Fruit fly (Drosophila melanogaster) whole organism, embryonic: Measurements from ENCODE around the gene CG11562.
A peak's percentile ranks its signal among the peaks of the same experiment; 100 is the strongest.

Experiments
- BtbVII ChIP-seq: fragments of 200-800 bp; sonication (Bioruptor generic); optimal IDR thresholded peaks from 3 replicates; lab custom pipeline; 2017; ENCODE audit warnings: missing biosample characterization, mild to moderate bottlenecking, missing genetic modification characterization
- CG10565 ChIP-seq: fragments of 200-800 bp; sonication (Bioruptor generic); optimal IDR thresholded peaks from 3 replicates; lab custom pipeline; 2016; ENCODE audit warnings: missing biosample characterization, mild to moderate bottlenecking, missing genetic modification characterization
- CG11504 ChIP-seq: fragments of 200-800 bp; sonication (Bioruptor generic); optimal IDR thresholded peaks from 3 replicates; lab custom pipeline; 2019; ENCODE audit warnings: missing biosample characterization, mild to moderate bottlenecking, missing genetic modification characterization, moderate library complexity
- CG13296 ChIP-seq: fragments of 200-800 bp; sonication (Bioruptor generic); optimal IDR thresholded peaks from 3 replicates; lab custom pipeline; 2018; ENCODE audit warnings: missing biosample characterization, mild to moderate bottlenecking, missing genetic modification characterization
- CG15011 ChIP-seq: fragments of 200-800 bp; sonication (Bioruptor generic); optimal IDR thresholded peaks from 3 replicates; lab custom pipeline; 2018; ENCODE audit warnings: missing biosample characterization, mild to moderate bottlenecking, missing genetic modification characterization
- CG15479 ChIP-seq: fragments of 200-800 bp; sonication (Bioruptor generic); optimal IDR thresholded peaks from 3 replicates; lab custom pipeline; 2019; ENCODE audit warnings: missing biosample characterization, mild to moderate bottlenecking, missing genetic modification characterization, moderate library complexity
- CG1647 ChIP-seq: fragments of 200-800 bp; sonication (Bioruptor generic); optimal IDR thresholded peaks from 3 replicates; lab custom pipeline; 2016; ENCODE audit warnings: missing biosample characterization, missing genetic modification characterization
- CG16815 ChIP-seq: fragments of 200-800 bp; sonication (Bioruptor generic); optimal IDR thresholded peaks from 3 replicates; lab custom pipeline; 2017; ENCODE audit warnings: missing biosample characterization, mild to moderate bottlenecking, missing genetic modification characterization
- CG17385 ChIP-seq: fragments of 200-800 bp; sonication (Bioruptor generic); optimal IDR thresholded peaks from 3 replicates; lab custom pipeline; 2018; ENCODE audit warnings: missing biosample characterization, mild to moderate bottlenecking, missing genetic modification characterization
- CG17829 ChIP-seq: fragments of 200-800 bp; optimal IDR thresholded peaks from 2 replicates; lab custom pipeline; 2019; ENCODE audit warnings: missing biosample characterization, mild to moderate bottlenecking, missing genetic modification characterization, moderate library complexity
- CG18764 ChIP-seq: fragments of 200-800 bp; sonication (Bioruptor generic); optimal IDR thresholded peaks from 3 replicates; lab custom pipeline; 2016; ENCODE audit warnings: missing biosample characterization, missing genetic modification characterization
- CG2120 ChIP-seq: fragments of 200-800 bp; sonication (Bioruptor generic); optimal IDR thresholded peaks from 3 replicates; lab custom pipeline; 2016; ENCODE audit warnings: missing biosample characterization, missing genetic modification characterization
- CG31388 ChIP-seq: fragments of 200-800 bp; sonication (Bioruptor generic); optimal IDR thresholded peaks from 2 replicates; lab custom pipeline; 2016; ENCODE audit warnings: missing biosample characterization, missing genetic modification characterization
- CG3163 ChIP-seq: fragments of 200-800 bp; sonication (Bioruptor generic); optimal IDR thresholded peaks from 3 replicates; lab custom pipeline; 2016; ENCODE audit warnings: missing biosample characterization, missing genetic modification characterization
- CG3838 ChIP-seq: fragments of 200-800 bp; sonication (Bioruptor generic); optimal IDR thresholded peaks from 3 replicates; lab custom pipeline; 2016; ENCODE audit warnings: missing biosample characterization, missing genetic modification characterization
- CG3847 ChIP-seq: fragments of 200-800 bp; sonication (Bioruptor generic); IDR thresholded peaks from 2 replicates; pipeline ENCODE4 v1.3.6; 2022; ENCODE audit warnings: missing biosample characterization, missing genetic modification characterization
- CG5180 ChIP-seq: fragments of 200-800 bp; sonication (Bioruptor generic); optimal IDR thresholded peaks from 3 replicates; lab custom pipeline; 2017; ENCODE audit warnings: missing biosample characterization, missing genetic modification characterization, mild to moderate bottlenecking, moderate library complexity, missing genetic modification reagents
- CG6254 ChIP-seq: fragments of 200-800 bp; sonication (Bioruptor generic); optimal IDR thresholded peaks from 3 replicates; lab custom pipeline; 2017; ENCODE audit warnings: mild to moderate bottlenecking, missing biosample characterization, missing genetic modification reagents, missing genetic modification characterization
- CG7372 ChIP-seq: fragments of 200-800 bp; sonication (Bioruptor generic); IDR thresholded peaks from 2 replicates; pipeline ENCODE4 v1.3.6; 2022; ENCODE audit warnings: missing biosample characterization, missing genetic modification characterization
- CG8388 ChIP-seq: fragments of 200-800 bp; sonication (Bioruptor generic); optimal IDR thresholded peaks from 2 replicates; lab custom pipeline; 2019; ENCODE audit warnings: missing biosample characterization, mild to moderate bottlenecking, missing genetic modification characterization, moderate library complexity
- CG8924 ChIP-seq: fragments of 200-800 bp; optimal IDR thresholded peaks from 3 replicates; lab custom pipeline; 2019; ENCODE audit warnings: missing biosample characterization, mild to moderate bottlenecking, missing genetic modification characterization, moderate library complexity
- CG9215 ChIP-seq: fragments of 200-800 bp; sonication (Bioruptor generic); IDR thresholded peaks from 2 replicates; pipeline ENCODE4 v1.3.6; 2022; ENCODE audit warnings: missing biosample characterization, missing genetic modification characterization
- Dip3 ChIP-seq: fragments of 200-800 bp; sonication (Bioruptor generic); optimal IDR thresholded peaks from 3 replicates; lab custom pipeline; 2016; ENCODE audit warnings: missing biosample characterization, missing genetic modification characterization
- Elba2 ChIP-seq: fragments of 200-800 bp; sonication (Bioruptor generic); optimal IDR thresholded peaks from 3 replicates; lab custom pipeline; 2016; ENCODE audit warnings: missing biosample characterization, missing genetic modification characterization
- GATAe ChIP-seq: fragments of 200-800 bp; sonication (Bioruptor generic); conservative IDR thresholded peaks from 2 replicates; pipeline ENCODE4 v1.3.6; 2022; ENCODE audit warnings: missing biosample characterization, missing genetic modification characterization
- Gsc ChIP-seq: fragments of 200-800 bp; sonication (Bioruptor generic); IDR thresholded peaks from 2 replicates; pipeline ENCODE4 v1.3.6; 2022; ENCODE audit warnings: missing biosample characterization, missing genetic modification characterization
- HLHmδ ChIP-seq: fragments of 200-800 bp; sonication (Bioruptor generic); optimal IDR thresholded peaks from 2 replicates; lab custom pipeline; 2018; ENCODE audit warnings: missing biosample characterization, mild to moderate bottlenecking, missing genetic modification characterization, moderate library complexity
- Hey ChIP-seq: fragments of 200-800 bp; sonication (Bioruptor generic); optimal IDR thresholded peaks from 3 replicates; lab custom pipeline; 2018; ENCODE audit warnings: missing biosample characterization, mild to moderate bottlenecking, missing genetic modification characterization
- HmgZ ChIP-seq: fragments of 200-800 bp; sonication (Bioruptor generic); optimal IDR thresholded peaks from 2 replicates; lab custom pipeline; 2018; ENCODE audit warnings: missing biosample characterization, mild to moderate bottlenecking, missing genetic modification characterization
- NFAT ChIP-seq: fragments of 200-800 bp; sonication (Bioruptor generic); IDR thresholded peaks from 2 replicates; pipeline ENCODE4 v1.3.6; 2022; ENCODE audit warnings: missing biosample characterization, missing genetic modification characterization
- Opbp ChIP-seq: fragments of 200-800 bp; sonication (Bioruptor generic); IDR thresholded peaks from 3 replicates; pipeline ENCODE4 v1.3.6; 2022; ENCODE audit warnings: missing biosample characterization, missing genetic modification characterization; ENCODE audit not compliant: partially characterized antibody
- Rx ChIP-seq: fragments of 200-800 bp; sonication (Bioruptor generic); IDR thresholded peaks from 2 replicates; pipeline ENCODE4 v1.3.6; 2022; ENCODE audit warnings: missing biosample characterization, missing genetic modification characterization
- amos ChIP-seq: fragments of 200-800 bp; sonication (Bioruptor generic); IDR thresholded peaks from 2 replicates; pipeline ENCODE4 v1.3.6; 2022; ENCODE audit warnings: missing biosample characterization, missing genetic modification characterization; ENCODE audit not compliant: partially characterized antibody
- cato ChIP-seq: fragments of 200-800 bp; sonication (Bioruptor generic); optimal IDR thresholded peaks from 2 replicates; lab custom pipeline; 2016; ENCODE audit warnings: missing biosample characterization, missing genetic modification characterization, borderline replicate concordance
- caup ChIP-seq: fragments of 200-800 bp; sonication (Bioruptor generic); optimal IDR thresholded peaks from 3 replicates; lab custom pipeline; 2017; ENCODE audit warnings: missing biosample characterization, mild to moderate bottlenecking, missing genetic modification characterization, moderate library complexity; ENCODE audit not compliant: severe bottlenecking
- da ChIP-seq: fragments of 200-800 bp; sonication (Bioruptor generic); optimal IDR thresholded peaks from 2 replicates; lab custom pipeline; 2016; ENCODE audit warnings: missing biosample characterization, missing genetic modification characterization
- exex ChIP-seq: fragments of 200-800 bp; sonication (Bioruptor generic); optimal IDR thresholded peaks from 4 replicates; lab custom pipeline; 2018; ENCODE audit warnings: missing biosample characterization, mild to moderate bottlenecking, missing genetic modification characterization, moderate library complexity
- grau ChIP-seq: fragments of 200-800 bp; optimal IDR thresholded peaks from 3 replicates; lab custom pipeline; 2019; ENCODE audit warnings: missing biosample characterization, mild to moderate bottlenecking, missing genetic modification characterization, moderate library complexity
- ind ChIP-seq: fragments of 200-800 bp; sonication (Bioruptor generic); optimal IDR thresholded peaks from 3 replicates; lab custom pipeline; 2016; ENCODE audit warnings: missing biosample characterization, missing genetic modification characterization
- pum ChIP-seq: fragments of 200-800 bp; sonication (Bioruptor generic); optimal IDR thresholded peaks from 2 replicates; lab custom pipeline; 2016; ENCODE audit warnings: missing biosample characterization, missing genetic modification characterization
- run ChIP-seq: fragments of 200-800 bp; sonication (Bioruptor generic); optimal IDR thresholded peaks from 3 replicates; lab custom pipeline; 2018; ENCODE audit warnings: missing biosample characterization, mild to moderate bottlenecking, missing genetic modification characterization
- sens-2 ChIP-seq: fragments of 200-800 bp; sonication (Bioruptor generic); IDR thresholded peaks from 2 replicates; pipeline ENCODE4 v1.3.6; 2022; ENCODE audit warnings: missing biosample characterization, missing genetic modification characterization
- sna ChIP-seq: fragments of 200-800 bp; sonication (Bioruptor generic); IDR thresholded peaks from 2 replicates; pipeline ENCODE4 v1.3.6; 2022; ENCODE audit warnings: missing biosample characterization, missing genetic modification characterization; ENCODE audit not compliant: partially characterized antibody
- tll ChIP-seq, 2 experiments: fragments of 200-800 bp in 1 of 2; fragments of >200 bp in 1 of 2; sonication (Bioruptor generic) in 1 of 2; optimal IDR thresholded peaks; 2 replicates each; lab custom pipeline; 2017 to 2019; ENCODE audit warnings: missing biosample characterization in 2 of 2, missing genetic modification characterization in 2 of 2, mild to moderate bottlenecking in 1 of 2, moderate library complexity in 1 of 2

Gene CG11562

dm6 chr2L:322915-323314 lies 30.7 kb downstream of the CG11562 start (continued):
- TF ChIP-seq amos (GFP tag; lab: Robert Waterston, UW) (no peak), CG5180 (GFP tag; lab: Kevin White, UChicago) (peak; percentile 14), CG11504 (no peak), Dip3 (GFP tag; lab: Kevin White, UChicago) (no peak), CG16815 (no peak), CG31388 (GFP tag; lab: Kevin White, UChicago) (no peak), BtbVII (GFP tag; lab: Kevin White, UChicago) (no peak), pum (GFP tag; lab: Kevin White, UChicago) (no peak), CG17385 (GFP tag; lab: Kevin White, UChicago) (no peak), NFAT (GFP tag; lab: Robert Waterston, UW) (no peak), CG10565 (no peak), da (no peak), HLHmδ (GFP tag; lab: Kevin White, UChicago) (no peak), CG3163 (no peak), CG1647 (no peak), CG3847 (no peak), CG15479 (GFP tag; lab: Kevin White, UChicago) (no peak), CG8388 (GFP tag; lab: Kevin White, UChicago) (no peak), CG9215 (no peak), CG7372 (no peak), sens-2 (GFP tag; lab: Robert Waterston, UW) (no peak), Hey (tag; lab: Kevin White, UChicago) (peak; percentile 94), GATAe (peak; percentile 55), CG3838 (no peak), caup (GFP tag; lab: Kevin White, UChicago) (peak; percentile 4), tll (GFP tag; optimal IDR thresholded peaks at IDR 0.05; lab: Kevin White, UChicago) (no peak), Elba2 (GFP tag; lab: Kevin White, UChicago) (no peak), CG8924 (no peak), ind (GFP tag; lab: Kevin White, UChicago) (no peak), Opbp (GFP tag; lab: Robert Waterston, UW) (no peak), CG6254 (peak; percentile 29), CG13296 (GFP tag; lab: Kevin White, UChicago) (peak; percentile 24), Gsc (GFP tag; lab: Robert Waterston, UW) (no peak), CG2120 (GFP tag; lab: Kevin White, UChicago) (no peak), exex (tag; lab: Kevin White, UChicago) (peak; percentile 98), sna (GFP tag; lab: Robert Waterston, UW) (no peak), CG15011 (GFP tag; lab: Kevin White, UChicago) (no peak), CG18764 (GFP tag; lab: Kevin White, UChicago) (no peak), run (tag; lab: Kevin White, UChicago) (no peak), HmgZ (tag; lab: Kevin White, UChicago) (peak; percentile 23), grau (no peak)
- TF ChIP-seq, all 482 proteins: peak for 16

DNA sequence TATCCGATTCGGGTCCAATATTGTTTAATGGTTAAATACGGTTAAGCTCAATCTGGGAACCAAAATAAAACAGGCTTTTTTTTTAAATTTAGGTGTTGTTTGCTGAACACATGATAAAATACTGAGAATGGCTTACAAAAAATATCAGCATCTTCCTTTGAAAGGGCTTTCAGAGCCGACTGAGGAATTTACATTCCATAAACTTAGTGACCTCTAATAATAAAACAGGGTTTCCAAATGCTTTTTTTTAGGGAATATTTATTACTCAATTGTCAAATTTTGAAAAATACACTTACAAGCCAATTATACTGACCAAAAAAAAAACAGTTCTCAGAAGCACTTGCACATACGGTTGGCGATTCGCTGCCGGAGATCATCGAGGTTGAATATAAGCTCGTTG lies 37.4 kb downstream of the CG11562 start, which contains the start of gene CG43755:
Gene CG43755, minus strand, starts transcription at position 101 of the 400 bp plus-strand sequence.
- TF ChIP-seq CG17829 (tag; lab: Kevin White, UChicago) (peak; percentile 28), cato (GFP tag; lab: Kevin White, UChicago) (no peak), Rx (GFP tag; lab: Robert Waterston, UW) (no peak)
